Fruit fly (Drosophila melanogaster): ENCODE data around the gene mRpL17.

- TF ChIP-seq Eip78C (GFP tag) (no peak), CG7368 (GFP tag; optimal IDR thresholded peaks at IDR 0.05) (no peak), fd85E (GFP tag; optimal IDR thresholded peaks at IDR 0.05) (no peak), Sox14 (GFP tag; optimal IDR thresholded peaks at IDR 0.05) (no peak), CG9139 (GFP tag; optimal IDR thresholded peaks at IDR 0.05) (no peak)
Observed at dm6 chr3L:233251-233650, 31.3 kb upstream of the mRpL17 start, which contains the start of gene CG34453.
